Worm (Caenorhabditis elegans): ENCODE measurements around the gene nhr-55.

DNA sequence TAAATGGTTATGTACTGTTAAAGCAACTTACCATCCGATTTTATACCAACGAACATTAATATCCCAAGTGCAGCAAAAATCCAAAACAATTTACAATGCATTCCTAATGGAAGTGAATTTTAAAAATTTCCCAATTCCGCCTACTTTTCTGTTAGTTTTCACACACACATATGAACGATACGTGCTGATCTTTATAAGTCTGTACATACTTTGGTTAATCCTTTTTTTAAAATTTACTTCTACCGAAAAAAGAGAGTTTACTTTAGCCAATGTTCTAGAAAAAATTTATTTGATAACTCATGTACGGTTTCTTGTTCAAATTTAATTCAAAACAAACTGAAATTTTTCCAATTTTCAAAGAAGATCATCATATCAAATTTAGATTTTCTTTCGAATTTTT, 47.1 kb downstream of the nhr-55 start, which contains the start of gene R11G11.16:
- TF ChIP-seq unc-130 (GFP tag; optimal IDR thresholded peaks at IDR 0.05) (no peak), nhr-80 (tag; optimal IDR thresholded peaks at IDR 0.05) (no peak), T26A5.8 (tag; optimal IDR thresholded peaks at IDR 0.05) (no peak), hmg-1.2 (GFP tag; IDR thresholded peaks at IDR 0.05) (no peak)
